Fruit fly (Drosophila melanogaster) whole organism: ENCODE data around the gene sdk.

Experiments used
- CG8478 ChIP-seq: fragments of >200 bp; optimal IDR thresholded peaks from 2 replicates; lab custom pipeline; 2018; ENCODE audit warnings: inconsistent platforms
- pan ChIP-seq: fragments of >200 bp; optimal IDR thresholded peaks from 2 replicates; lab custom pipeline; 2017
- psq ChIP-seq: fragments of >200 bp; optimal IDR thresholded peaks from 2 replicates; lab custom pipeline; 2017

- TF ChIP-seq CG8478, result peak; percentile 44
- no peak for TF ChIP-seq psq (lab: Kevin White, UChicago)
- TF ChIP-seq pan, result no peak
These were observed 30.9 kb upstream of the sdk start, which contains the start of the genes Hmt4-20 and SkpA for dm6 chrX:655492-656379.
